Worm (Caenorhabditis elegans) whole organism, L2 larva: ENCODE measurements around the gene C30B5.2.

ENCODE experiments used
- ama-1 ChIP-seq: fragments of 150-350 bp; optimal IDR thresholded peaks from 2 replicates; lab custom pipeline; 2018; ENCODE audit warnings: inconsistent platforms
- ceh-82 ChIP-seq: fragments of 150-350 bp; optimal IDR thresholded peaks from 2 replicates; lab custom pipeline; 2014; ENCODE audit warnings: missing biosample characterization, missing genetic modification characterization
- dmd-4 ChIP-seq: sonication (generic microtip); optimal IDR thresholded peaks from 2 replicates; lab custom pipeline; 2017; ENCODE audit warnings: missing biosample characterization, missing genetic modification characterization
- fos-1 ChIP-seq: fragments of 150-350 bp; optimal IDR thresholded peaks from 2 replicates; lab custom pipeline; 2014; ENCODE audit warnings: missing biosample characterization, missing genetic modification characterization
- nhr-12 ChIP-seq: fragments of 150-350 bp; optimal IDR thresholded peaks from 2 replicates; lab custom pipeline; 2014; ENCODE audit warnings: missing biosample characterization, missing genetic modification characterization
- sem-4 ChIP-seq: fragments of 150-350 bp; optimal IDR thresholded peaks from 2 replicates; lab custom pipeline; 2014; ENCODE audit warnings: missing biosample characterization, missing genetic modification reagents, missing genetic modification characterization
- skn-1 ChIP-seq: sonication (generic microtip); optimal IDR thresholded peaks from 2 replicates; lab custom pipeline; 2017; ENCODE audit warnings: missing biosample characterization, missing genetic modification characterization
- snpc-4 ChIP-seq: fragments of 150-350 bp; optimal IDR thresholded peaks from 2 replicates; lab custom pipeline; 2014; ENCODE audit warnings: missing biosample characterization, missing genetic modification characterization
- zag-1 ChIP-seq: fragments of 150-350 bp; optimal IDR thresholded peaks from 2 replicates; lab custom pipeline; 2014; ENCODE audit warnings: missing biosample characterization, missing genetic modification characterization
- ztf-1 ChIP-seq: fragments of 200-800 bp; sonication (Bioruptor generic); conservative IDR thresholded peaks from 2 replicates; pipeline ENCODE4 v1.3.6; 2022; ENCODE audit warnings: missing genetic modification characterization, missing compliant biosample characterization

DNA sequence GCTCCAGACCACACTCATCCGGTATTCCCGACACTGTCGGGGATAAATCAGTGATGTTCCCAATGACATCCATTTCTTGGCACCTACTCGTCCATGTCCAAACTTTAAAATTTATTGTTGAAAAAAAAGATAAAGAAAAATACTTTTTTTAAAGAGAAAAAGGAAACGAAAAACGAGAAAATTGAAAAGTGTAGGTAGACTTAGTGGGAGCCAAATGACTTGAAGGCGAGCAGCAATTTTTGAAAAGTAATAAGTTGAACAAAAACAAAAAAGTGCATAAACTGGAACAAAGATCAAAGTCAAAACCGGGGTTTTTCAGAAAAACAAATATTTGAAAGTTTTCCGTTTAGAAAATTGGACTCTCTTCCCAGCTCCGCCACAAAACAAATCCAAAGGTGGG is 11.1 kb downstream of the C30B5.2 start, which contains the start of gene daf-37:
- TF ChIP-seq dmd-4 (tag; lab: Kevin White, UChicago) (no peak), ama-1 (no peak), skn-1 (tag; lab: Kevin White, UChicago) (no peak), fos-1 (tag; lab: Kevin White, UChicago) (no peak), ztf-1 (no peak), zag-1 (no peak), nhr-12 (no peak), sem-4 (tag; lab: Kevin White, UChicago) (no peak), ceh-82 (tag; lab: Kevin White, UChicago) (no peak), snpc-4 (tag; lab: Kevin White, UChicago) (no peak)
